Fruit fly (Drosophila melanogaster) whole organism, embryonic: ENCODE data around the gene smg.

Source experiments
- CG1024 ChIP-seq: fragments of 200-800 bp; sonication (Bioruptor generic); IDR thresholded peaks from 2 replicates; pipeline ENCODE4 v1.3.6; 2022; ENCODE audit warnings: missing biosample characterization, missing genetic modification characterization
- CG10366 ChIP-seq: fragments of 200-800 bp; sonication (Bioruptor generic); IDR thresholded peaks from 2 replicates; pipeline ENCODE4 v1.3.6; 2022; ENCODE audit warnings: missing biosample characterization, missing genetic modification characterization
- CG11093 ChIP-seq: fragments of 200-800 bp; sonication (Bioruptor generic); IDR thresholded peaks from 3 replicates; pipeline ENCODE4 v1.3.6; 2022; ENCODE audit warnings: missing biosample characterization, missing genetic modification characterization
- CG11504 ChIP-seq: fragments of 200-800 bp; sonication (Bioruptor generic); optimal IDR thresholded peaks from 3 replicates; lab custom pipeline; 2019; ENCODE audit warnings: missing biosample characterization, mild to moderate bottlenecking, missing genetic modification characterization, moderate library complexity
- CG12942 ChIP-seq: fragments of 200-800 bp; sonication (Bioruptor generic); optimal IDR thresholded peaks from 3 replicates; lab custom pipeline; 2016; ENCODE audit warnings: missing biosample characterization, missing genetic modification characterization
- CG14710 ChIP-seq: fragments of 200-800 bp; sonication (Bioruptor generic); optimal IDR thresholded peaks from 3 replicates; lab custom pipeline; 2019; ENCODE audit warnings: missing biosample characterization, mild to moderate bottlenecking, missing genetic modification characterization, moderate library complexity
- CG32532 ChIP-seq: fragments of 200-800 bp; sonication (Bioruptor generic); IDR thresholded peaks from 2 replicates; pipeline ENCODE4 v1.3.6; 2022; ENCODE audit warnings: missing biosample characterization, missing genetic modification characterization
- CG32767 ChIP-seq: fragments of 200-800 bp; sonication (Bioruptor generic); IDR thresholded peaks from 2 replicates; pipeline ENCODE4 v1.3.6; 2022; ENCODE audit warnings: missing biosample characterization, missing genetic modification characterization
- CG3407 ChIP-seq: fragments of 200-800 bp; sonication (Bioruptor generic); optimal IDR thresholded peaks from 2 replicates; lab custom pipeline; 2018; ENCODE audit warnings: missing biosample characterization, mild to moderate bottlenecking, missing genetic modification characterization
- CG4282 ChIP-seq: fragments of 200-800 bp; sonication (Bioruptor generic); optimal IDR thresholded peaks from 2 replicates; lab custom pipeline; 2016; ENCODE audit warnings: missing biosample characterization, missing genetic modification characterization
- CG4404 ChIP-seq: fragments of 200-800 bp; sonication (Bioruptor generic); IDR thresholded peaks from 2 replicates; pipeline ENCODE4 v1.3.6; 2022; ENCODE audit warnings: missing biosample characterization, missing genetic modification characterization
- CG6175 ChIP-seq: fragments of 200-800 bp; sonication (Bioruptor generic); IDR thresholded peaks from 3 replicates; pipeline ENCODE4 v1.3.6; 2022; ENCODE audit warnings: missing biosample characterization, missing genetic modification characterization
- CG6654 ChIP-seq: fragments of 200-800 bp; sonication (Bioruptor generic); optimal IDR thresholded peaks from 2 replicates; lab custom pipeline; 2017; ENCODE audit warnings: missing biosample characterization, mild to moderate bottlenecking, missing genetic modification characterization
- CG7987 ChIP-seq: fragments of 200-800 bp; sonication (Bioruptor generic); optimal IDR thresholded peaks from 2 replicates; lab custom pipeline; 2018; ENCODE audit warnings: missing biosample characterization, mild to moderate bottlenecking, missing genetic modification characterization, moderate library complexity
- CG8290 ChIP-seq, 3 experiments: fragments of 200-800 bp; sonication (Bioruptor generic); optimal IDR thresholded peaks; 2 replicates each; lab custom pipeline; 2016 to 2019; ENCODE audit warnings: missing biosample characterization in 3 of 3, missing genetic modification characterization in 3 of 3, mild to moderate bottlenecking in 2 of 3, moderate library complexity in 1 of 3
- CoRest ChIP-seq: fragments of 200-800 bp; sonication (Bioruptor generic); optimal IDR thresholded peaks from 3 replicates; lab custom pipeline; 2018; ENCODE audit warnings: missing biosample characterization, mild to moderate bottlenecking, missing genetic modification characterization, moderate library complexity
- D19B ChIP-seq: fragments of 200-800 bp; sonication (Bioruptor generic); optimal IDR thresholded peaks from 2 replicates; lab custom pipeline; 2017; ENCODE audit warnings: missing biosample characterization, mild to moderate bottlenecking, missing genetic modification characterization
- Dp ChIP-seq: fragments of 200-800 bp; sonication (Bioruptor generic); optimal IDR thresholded peaks from 2 replicates; lab custom pipeline; 2018; ENCODE audit warnings: missing biosample characterization, mild to moderate bottlenecking, missing genetic modification characterization, moderate library complexity
- E2f1 ChIP-seq: fragments of 200-800 bp; sonication (Bioruptor generic); IDR thresholded peaks from 2 replicates; pipeline ENCODE4 v1.3.6; 2022; ENCODE audit warnings: missing biosample characterization, missing genetic modification characterization
- H15 ChIP-seq: fragments of 200-800 bp; sonication (Bioruptor generic); IDR thresholded peaks from 3 replicates; pipeline ENCODE4 v1.3.6; 2022; ENCODE audit warnings: missing biosample characterization, missing genetic modification characterization
- MBD-R2 ChIP-seq: fragments of 200-800 bp; sonication (Bioruptor generic); IDR thresholded peaks from 2 replicates; pipeline ENCODE4 v1.3.6; 2022; ENCODE audit warnings: missing biosample characterization, missing genetic modification characterization
- Mrtf ChIP-seq: fragments of 200-800 bp; sonication (Bioruptor generic); IDR thresholded peaks from 3 replicates; pipeline ENCODE4 v1.3.6; 2022; ENCODE audit warnings: missing biosample characterization, missing genetic modification characterization
- Pdp1 ChIP-seq, 2 experiments: fragments of 200-800 bp; sonication (Bioruptor generic); optimal IDR thresholded peaks; 3 replicates each; lab custom pipeline; 2016; ENCODE audit warnings: missing biosample characterization in 2 of 2, missing genetic modification characterization in 2 of 2, mild to moderate bottlenecking in 1 of 2, moderate library complexity in 1 of 2
- Poxn ChIP-seq: fragments of 200-800 bp; sonication (Bioruptor generic); IDR thresholded peaks from 2 replicates; pipeline ENCODE4 v1.3.6; 2022; ENCODE audit warnings: missing biosample characterization, missing genetic modification characterization
- Rx ChIP-seq: fragments of 200-800 bp; sonication (Bioruptor generic); IDR thresholded peaks from 2 replicates; pipeline ENCODE4 v1.3.6; 2022; ENCODE audit warnings: missing biosample characterization, missing genetic modification characterization
- Six4 ChIP-seq: fragments of 200-800 bp; sonication (Bioruptor generic); optimal IDR thresholded peaks from 2 replicates; lab custom pipeline; 2016; ENCODE audit warnings: missing biosample characterization, missing genetic modification characterization
- Taf1 ChIP-seq: fragments of 200-800 bp; sonication (Bioruptor generic); IDR thresholded peaks from 2 replicates; pipeline ENCODE4 v1.3.6; 2022; ENCODE audit warnings: missing biosample characterization, missing genetic modification characterization
- ash1 ChIP-seq: fragments of 200-800 bp; sonication (Bioruptor generic); optimal IDR thresholded peaks from 2 replicates; lab custom pipeline; 2018; ENCODE audit warnings: missing biosample characterization, mild to moderate bottlenecking, missing genetic modification characterization
- ato ChIP-seq: fragments of 200-800 bp; sonication (Bioruptor generic); IDR thresholded peaks from 2 replicates; pipeline ENCODE4 v1.3.6; 2022; ENCODE audit warnings: missing biosample characterization, missing genetic modification characterization; ENCODE audit not compliant: partially characterized antibody
- az2 ChIP-seq: fragments of 200-800 bp; sonication (Bioruptor generic); optimal IDR thresholded peaks from 3 replicates; lab custom pipeline; 2016; ENCODE audit warnings: missing biosample characterization, missing genetic modification characterization
- bsh ChIP-seq, 2 experiments: fragments of 200-800 bp; sonication (Bioruptor generic); optimal IDR thresholded peaks; 2 replicates each; lab custom pipeline; 2017 to 2018; ENCODE audit warnings: mild to moderate bottlenecking in 2 of 2, missing biosample characterization in 2 of 2, missing genetic modification characterization in 2 of 2, moderate library complexity in 1 of 2
- btn ChIP-seq: fragments of 200-800 bp; sonication (Bioruptor generic); optimal IDR thresholded peaks from 2 replicates; lab custom pipeline; 2016; ENCODE audit warnings: missing biosample characterization, missing genetic modification characterization
- cato ChIP-seq: fragments of 200-800 bp; sonication (Bioruptor generic); optimal IDR thresholded peaks from 2 replicates; lab custom pipeline; 2016; ENCODE audit warnings: missing biosample characterization, missing genetic modification characterization, borderline replicate concordance
- cg ChIP-seq: fragments of 200-800 bp; sonication (Bioruptor generic); optimal IDR thresholded peaks from 3 replicates; lab custom pipeline; 2019; ENCODE audit warnings: missing biosample characterization, mild to moderate bottlenecking, missing genetic modification characterization, moderate library complexity
- dan ChIP-seq: fragments of 200-800 bp; sonication (Bioruptor generic); IDR thresholded peaks from 2 replicates; pipeline ENCODE4 v1.3.6; 2022; ENCODE audit warnings: missing biosample characterization, missing genetic modification characterization
- dati ChIP-seq: fragments of 200-800 bp; sonication (Bioruptor generic); IDR thresholded peaks from 2 replicates; pipeline ENCODE4 v1.3.6; 2022; ENCODE audit warnings: missing biosample characterization, missing genetic modification characterization
- ems ChIP-seq: fragments of 200-800 bp; sonication (Bioruptor generic); optimal IDR thresholded peaks from 3 replicates; lab custom pipeline; 2016; ENCODE audit warnings: missing biosample characterization, missing genetic modification characterization
- fd64A ChIP-seq: fragments of 200-800 bp; sonication (Bioruptor generic); optimal IDR thresholded peaks from 3 replicates; lab custom pipeline; 2018; ENCODE audit warnings: missing biosample characterization, mild to moderate bottlenecking, missing genetic modification characterization
- gem ChIP-seq: fragments of 200-800 bp; sonication (Bioruptor generic); optimal IDR thresholded peaks from 2 replicates; lab custom pipeline; 2019; ENCODE audit warnings: missing biosample characterization, mild to moderate bottlenecking, missing genetic modification characterization, moderate library complexity
- hth ChIP-seq: fragments of >200 bp; optimal IDR thresholded peaks from 2 replicates; lab custom pipeline; 2017; ENCODE audit warnings: inconsistent platforms
- maf-S ChIP-seq: fragments of 200-800 bp; sonication (Bioruptor generic); optimal IDR thresholded peaks from 2 replicates; lab custom pipeline; 2016; ENCODE audit warnings: missing biosample characterization, missing genetic modification characterization
- pan ChIP-seq, 4 experiments: fragments of >200 bp in 3 of 4; fragments of 200-800 bp in 1 of 4; sonication (Bioruptor generic) in 1 of 4; optimal IDR thresholded peaks in 3 of 4; IDR thresholded peaks in 1 of 4; 2 replicates each; pipeline versions ENCODE4 v1.3.6 to Lab custom; 2017 to 2022; ENCODE audit warnings: missing biosample characterization in 2 of 4, missing genetic modification characterization in 2 of 4, mixed read lengths in 1 of 4
- ro ChIP-seq: fragments of 200-800 bp; sonication (Bioruptor generic); IDR thresholded peaks from 2 replicates; pipeline ENCODE4 v1.3.6; 2022; ENCODE audit warnings: missing biosample characterization, missing genetic modification characterization
- sens-2 ChIP-seq: fragments of 200-800 bp; sonication (Bioruptor generic); IDR thresholded peaks from 2 replicates; pipeline ENCODE4 v1.3.6; 2022; ENCODE audit warnings: missing biosample characterization, missing genetic modification characterization
- shn ChIP-seq: fragments of 200-800 bp; sonication (Bioruptor generic); optimal IDR thresholded peaks from 3 replicates; lab custom pipeline; 2016; ENCODE audit warnings: missing biosample characterization, missing genetic modification characterization
- sima ChIP-seq: fragments of 200-800 bp; sonication (Bioruptor generic); optimal IDR thresholded peaks from 2 replicates; lab custom pipeline; 2016; ENCODE audit warnings: missing biosample characterization, missing genetic modification characterization
- tap ChIP-seq: fragments of 200-800 bp; optimal IDR thresholded peaks from 3 replicates; lab custom pipeline; 2019; ENCODE audit warnings: missing biosample characterization, mild to moderate bottlenecking, missing genetic modification characterization, moderate library complexity
- unpg ChIP-seq: fragments of 200-800 bp; sonication (Bioruptor generic); optimal IDR thresholded peaks from 3 replicates; lab custom pipeline; 2018; ENCODE audit warnings: missing biosample characterization, mild to moderate bottlenecking, missing genetic modification characterization, moderate library complexity
- vnd ChIP-seq: fragments of 200-800 bp; sonication (Bioruptor generic); IDR thresholded peaks from 3 replicates; pipeline ENCODE4 v1.3.6; 2022; ENCODE audit warnings: missing biosample characterization, missing genetic modification characterization; ENCODE audit not compliant: partially characterized antibody
- yki ChIP-seq: fragments of >200 bp; optimal IDR thresholded peaks from 3 replicates; lab custom pipeline; 2018
- zf30C ChIP-seq: fragments of 200-800 bp; sonication (Bioruptor generic); optimal IDR thresholded peaks from 3 replicates; lab custom pipeline; 2018; ENCODE audit warnings: missing biosample characterization, mild to moderate bottlenecking, missing genetic modification characterization

The smg gene

dm6 chr3L:9025680-9026079 is 27.9 kb upstream of the smg start (continued):
- TF ChIP-seq CG11093 (GFP tag; lab: Robert Waterston, UW) (peak; percentile 91), unpg (GFP tag; lab: Kevin White, UChicago) (peak; percentile 92), Mrtf (GFP tag; lab: Robert Waterston, UW) (peak; percentile 86), ash1 (GFP tag; lab: Kevin White, UChicago) (no peak), fd64A (GFP tag; lab: Kevin White, UChicago) (peak; percentile 47), H15 (GFP tag; lab: Robert Waterston, UW) (peak; percentile 92), CG6654 (peak; percentile 50), CG4404 (GFP tag; lab: Robert Waterston, UW) (peak; percentile 89), CG14710 (tag; lab: Kevin White, UChicago) (peak; percentile 75), sima (GFP tag; lab: Kevin White, UChicago) (peak; percentile 35), pan (optimal IDR thresholded peaks at IDR 0.05; lab: Kevin White, UChicago) (no peak), pan (GFP tag; optimal IDR thresholded peaks at IDR 0.05 in 1 of 2, IDR thresholded peaks at IDR 0.05 in 1 of 2) (peak in 1 of 2 experiments; percentile 94), Taf1 (peak; percentile 72), dan (peak; percentile 67), Rx (GFP tag; lab: Robert Waterston, UW) (peak; percentile 76), bsh (GFP tag; optimal IDR thresholded peaks at IDR 0.05; lab: Kevin White, UChicago) (peak in 1 of 2 experiments; percentile 86), CG3407 (peak; percentile 76), CG8290 (GFP tag; optimal IDR thresholded peaks at IDR 0.05; lab: Kevin White, UChicago) (peak; percentile 85), CG8290 (tag; optimal IDR thresholded peaks at IDR 0.05; lab: Kevin White, UChicago) (peak in 1 of 2 experiments; percentile 57), CG12942 (GFP tag; lab: Kevin White, UChicago) (peak; percentile 72), shn (GFP tag; lab: Kevin White, UChicago) (peak; percentile 44), ro (GFP tag; lab: Robert Waterston, UW) (peak; percentile 76), CG7987 (GFP tag; lab: Kevin White, UChicago) (peak; percentile 40), MBD-R2 (peak; percentile 62), ems (peak; percentile 67), cato (GFP tag; lab: Kevin White, UChicago) (peak; percentile 62), cg (GFP tag; lab: Kevin White, UChicago) (no peak), tap (tag; lab: Kevin White, UChicago) (peak; percentile 81), CG4282 (GFP tag; lab: Kevin White, UChicago) (peak; percentile 45), CG1024 (GFP tag; lab: Robert Waterston, UW) (peak; percentile 85), sens-2 (GFP tag; lab: Robert Waterston, UW) (peak; percentile 90), maf-S (GFP tag; lab: Kevin White, UChicago) (peak; percentile 63), D19B (GFP tag; lab: Kevin White, UChicago) (peak; percentile 48), Poxn (no peak), Dp (GFP tag; lab: Kevin White, UChicago) (no peak), yki (no peak), ato (GFP tag; lab: Robert Waterston, UW) (no peak), zf30C (GFP tag; lab: Kevin White, UChicago) (peak; percentile 59), E2f1 (GFP tag; lab: Robert Waterston, UW) (peak; percentile 80), CG11504 (tag; lab: Kevin White, UChicago) (peak; percentile 90), CG32532 (GFP tag; lab: Robert Waterston, UW) (peak; percentile 90), CG10366 (peak; percentile 92), Pdp1 (GFP tag; optimal IDR thresholded peaks at IDR 0.05; lab: Kevin White, UChicago) (peak; percentile 85 to 88), CG32767 (GFP tag; lab: Robert Waterston, UW) (peak; percentile 91), vnd (no peak), btn (GFP tag; lab: Kevin White, UChicago) (peak; percentile 60), Six4 (GFP tag; lab: Kevin White, UChicago) (peak; percentile 73), CG6175 (GFP tag; lab: Robert Waterston, UW) (peak; percentile 59; the same call in 1 of the 3 replicates), CoRest (tag; lab: Kevin White, UChicago) (peak; percentile 88), hth (lab: Kevin White, UChicago) (no peak), az2 (peak; percentile 79), dati (GFP tag; lab: Robert Waterston, UW) (peak; percentile 75; the same call in 1 of the 2 replicates), gem (tag; lab: Kevin White, UChicago) (peak; percentile 93)
